Worm (Caenorhabditis elegans) whole organism, L4/young adult: ENCODE measurements around the gene srg-64.

ENCODE experiments used
- W03F9.2 ChIP-seq: fragments of 150-350 bp; optimal IDR thresholded peaks from 2 replicates; lab custom pipeline; 2014; ENCODE audit warnings: missing biosample characterization, missing genetic modification characterization
- dao-5 ChIP-seq: sonication (generic microtip); optimal IDR thresholded peaks from 2 replicates; lab custom pipeline; 2016; ENCODE audit warnings: missing genotype, missing genetic modification characterization, moderate library complexity, missing compliant biosample characterization
- him-1 ChIP-seq: sonication (generic microtip); optimal IDR thresholded peaks from 2 replicates; lab custom pipeline; 2016; ENCODE audit warnings: missing genotype, missing genetic modification reagents, missing genetic modification characterization, missing compliant biosample characterization

DNA sequence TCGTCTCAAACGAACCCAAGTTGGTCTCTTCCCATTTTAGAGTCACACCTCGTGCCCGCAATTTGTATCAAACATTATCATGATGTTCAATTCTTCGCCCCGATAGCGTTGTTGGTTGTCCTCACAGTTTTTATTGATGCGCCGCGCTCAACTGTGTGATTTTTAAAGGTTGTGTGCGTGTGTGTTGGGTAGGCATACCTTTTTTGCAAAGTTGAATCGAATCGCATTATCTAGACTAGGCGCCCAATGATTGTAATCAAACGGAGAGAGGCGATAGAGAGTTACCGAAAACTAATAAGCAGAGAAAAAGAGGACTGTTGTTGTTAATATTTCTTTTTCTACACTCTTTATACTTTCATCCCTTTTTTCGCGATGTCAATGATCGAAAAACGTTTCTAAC, 40.2 kb downstream of the srg-64 start:
- TF ChIP-seq W03F9.2 (tag; lab: Kevin White, UChicago) (no peak), dao-5 (tag; lab: Kevin White, UChicago) (no peak), him-1 (tag; lab: Kevin White, UChicago) (no peak)
